Worm (Caenorhabditis elegans) whole organism, midembryonic: ENCODE results near the gene T23G4.127.

ENCODE experiments used
- T22C8.4 ChIP-seq: fragments of 200-800 bp; sonication (Bioruptor generic); IDR thresholded peaks from 2 replicates; pipeline ENCODE4 v1.3.6; 2022; ENCODE audit warnings: missing genetic modification characterization, missing compliant biosample characterization
- klf-2 ChIP-seq: fragments of 200-800 bp; sonication (Bioruptor generic); conservative IDR thresholded peaks from 2 replicates; pipeline ENCODE4 v1.3.6; 2022; ENCODE audit warnings: missing genetic modification reagents, missing genetic modification characterization, missing compliant biosample characterization

ce11 chrIV:13649126-13649525, 49.4 kb downstream of the T23G4.127 start, which contains the start of gene C08F11.10:
- no peak for TF ChIP-seq T22C8.4 (GFP tag; lab: Robert Waterston, UW)
- no peak for TF ChIP-seq klf-2 (GFP tag; lab: Robert Waterston, UW)
